Worm (Caenorhabditis elegans) whole organism, midembryonic: Measurements from ENCODE around the gene Y37D8A.2.

Experiments used
- T22C8.4 ChIP-seq: fragments of 200-800 bp; sonication (Bioruptor generic); IDR thresholded peaks from 2 replicates; pipeline ENCODE4 v1.3.6; 2022; ENCODE audit warnings: missing genetic modification characterization, missing compliant biosample characterization
- cog-1 ChIP-seq: sonication (generic microtip); optimal IDR thresholded peaks from 2 replicates; lab custom pipeline; 2016; ENCODE audit warnings: missing genetic modification characterization, missing compliant biosample characterization
- flt-1 ChIP-seq: fragments of 200-800 bp; sonication (Bioruptor generic); IDR thresholded peaks from 2 replicates; pipeline ENCODE4 v1.3.6; 2022; ENCODE audit warnings: missing genetic modification characterization, missing compliant biosample characterization
- med-1 ChIP-seq: sonication (generic microtip); optimal IDR thresholded peaks from 2 replicates; lab custom pipeline; 2017; ENCODE audit warnings: missing genetic modification characterization, mild to moderate bottlenecking, missing compliant biosample characterization, antibody characterized with exemption, missing genetic modification reagents; ENCODE audit not compliant: insufficient read depth
- ref-1 ChIP-seq: fragments of 200-800 bp; sonication (Bioruptor generic); conservative IDR thresholded peaks from 2 replicates; pipeline ENCODE4 v1.3.6; 2022; ENCODE audit warnings: missing genetic modification reagents, missing genetic modification characterization, missing compliant biosample characterization
- tab-1 ChIP-seq: fragments of 200-800 bp; sonication (Bioruptor generic); IDR thresholded peaks from 2 replicates; pipeline ENCODE4 v1.3.6; 2022; ENCODE audit warnings: missing genetic modification characterization, missing compliant biosample characterization
- ztf-23 ChIP-seq: fragments of 200-800 bp; sonication (Bioruptor generic); IDR thresholded peaks from 2 replicates; pipeline ENCODE4 v1.3.6; 2022; ENCODE audit warnings: missing genetic modification reagents, missing genetic modification characterization, missing compliant biosample characterization
- ztf-29 ChIP-seq: fragments of 200-800 bp; sonication (Bioruptor generic); IDR thresholded peaks from 2 replicates; pipeline ENCODE4 v1.3.6; 2022; ENCODE audit warnings: missing genetic modification reagents, missing genetic modification characterization, missing compliant biosample characterization

- TF ChIP-seq med-1, result no peak
- no peak for TF ChIP-seq tab-1 (GFP tag; lab: Robert Waterston, UW)
- no peak for TF ChIP-seq flt-1 (GFP tag; lab: Robert Waterston, UW)
- no peak for TF ChIP-seq ztf-29
- TF ChIP-seq T22C8.4 (GFP tag; lab: Robert Waterston, UW), result no peak
- TF ChIP-seq ref-1, result no peak
- no peak for TF ChIP-seq cog-1 (tag; lab: Kevin White, UChicago)
- TF ChIP-seq ztf-23, result no peak
Measured at ce11 chrIII:12838913-12839366, 18.9 kb downstream of the Y37D8A.2 start, which contains the start of gene Y37D8A.4.
